Worm (Caenorhabditis elegans) whole organism, late embryonic: ENCODE results near the gene tsr-1.
A peak's percentile ranks its signal among the peaks of the same experiment; 100 is the strongest.

Experiments
- T23F11.4 ChIP-seq: fragments of 200-800 bp; sonication (Bioruptor generic); optimal IDR thresholded peaks from 2 replicates; lab custom pipeline; 2018; ENCODE audit warnings: mild to moderate bottlenecking, missing genetic modification characterization, missing compliant biosample characterization
- ceh-19 ChIP-seq: fragments of 200-800 bp; sonication (Bioruptor generic); optimal IDR thresholded peaks from 2 replicates; lab custom pipeline; 2018; ENCODE audit warnings: mild to moderate bottlenecking, missing genetic modification characterization, missing compliant biosample characterization
- elt-2 ChIP-seq: sonication (generic microtip); optimal IDR thresholded peaks from 2 replicates; lab custom pipeline; 2016; ENCODE audit warnings: missing genetic modification reagents, missing genetic modification characterization, missing compliant biosample characterization
- gmeb-2 ChIP-seq: sonication (generic microtip); optimal IDR thresholded peaks from 2 replicates; lab custom pipeline; 2016; ENCODE audit warnings: missing genetic modification characterization, inconsistent platforms, missing compliant biosample characterization
- nfya-1 ChIP-seq: sonication (generic microtip); optimal IDR thresholded peaks from 2 replicates; lab custom pipeline; 2017; ENCODE audit warnings: missing genetic modification characterization, mild to moderate bottlenecking, missing compliant biosample characterization, antibody characterized with exemption, moderate library complexity
- odd-2 ChIP-seq: sonication (generic microtip); optimal IDR thresholded peaks from 2 replicates; lab custom pipeline; 2017; ENCODE audit warnings: antibody characterized with exemption, mild to moderate bottlenecking, missing genetic modification characterization, missing compliant biosample characterization
- pha-4 ChIP-seq: fragments of 150-350 bp; optimal IDR thresholded peaks from 2 replicates; lab custom pipeline; 2018; ENCODE audit warnings: missing biosample characterization, missing genetic modification reagents, missing genetic modification characterization

DNA sequence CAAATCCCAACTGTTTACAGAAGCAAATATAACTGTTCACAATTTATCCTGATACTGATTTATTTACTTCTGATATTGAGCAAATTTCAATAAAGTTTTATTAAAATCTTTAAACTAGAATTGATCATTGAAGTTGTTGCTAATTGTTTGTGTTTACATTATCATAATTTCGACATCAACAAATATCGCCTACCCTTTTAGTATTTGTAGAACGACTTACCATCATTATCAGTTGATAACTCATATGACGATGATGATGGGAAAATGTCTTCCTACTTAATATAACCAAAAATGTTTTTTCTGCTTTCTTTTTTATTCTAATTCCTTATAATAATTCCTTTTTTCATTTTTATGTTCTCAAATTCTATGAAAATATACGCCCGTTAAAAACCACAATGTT is 52.5 kb downstream of the tsr-1 start:
- TF ChIP-seq gmeb-2 (tag; lab: Kevin White, UChicago) (no peak), T23F11.4 (GFP tag; lab: Kevin White, UChicago) (no peak), pha-4 (no peak), nfya-1 (tag; lab: Kevin White, UChicago) (no peak), elt-2 (tag; lab: Kevin White, UChicago) (peak; percentile 21), ceh-19 (GFP tag; lab: Kevin White, UChicago) (no peak), odd-2 (tag; lab: Kevin White, UChicago) (no peak)
